Worm (Caenorhabditis elegans) whole organism, mixed stage, embryonic: ENCODE results near the gene C24B9.3.

ENCODE experiments used
- M03D4.4 ChIP-seq: sonication (generic microtip); optimal IDR thresholded peaks from 2 replicates; lab custom pipeline; 2017; ENCODE audit warnings: mild to moderate bottlenecking, missing genetic modification characterization, missing compliant biosample characterization
- bed-3 ChIP-seq: fragments of 200-800 bp; sonication (Bioruptor generic); optimal IDR thresholded peaks from 3 replicates; lab custom pipeline; 2018; ENCODE audit warnings: mild to moderate bottlenecking, missing genetic modification characterization, moderate library complexity, missing compliant biosample characterization
- blmp-1 ChIP-seq: fragments of 150-350 bp; optimal IDR thresholded peaks from 2 replicates; lab custom pipeline; 2014; ENCODE audit warnings: missing biosample characterization, missing genetic modification characterization
- ceh-39 ChIP-seq: fragments of 150-350 bp; optimal IDR thresholded peaks from 2 replicates; lab custom pipeline; 2014; ENCODE audit warnings: missing biosample characterization, missing genetic modification characterization
- ceh-43 ChIP-seq: fragments of 200-800 bp; sonication (Bioruptor generic); optimal IDR thresholded peaks from 2 replicates; lab custom pipeline; 2018; ENCODE audit warnings: mild to moderate bottlenecking, missing genetic modification characterization, moderate library complexity, missing compliant biosample characterization
- ces-1 ChIP-seq: fragments of 150-350 bp; optimal IDR thresholded peaks from 2 replicates; lab custom pipeline; 2014; ENCODE audit warnings: missing biosample characterization, missing genetic modification reagents, missing genetic modification characterization
- cnd-1 ChIP-seq: fragments of 200-800 bp; sonication (Bioruptor generic); optimal IDR thresholded peaks from 2 replicates; lab custom pipeline; 2018; ENCODE audit warnings: mild to moderate bottlenecking, missing genetic modification characterization, missing compliant biosample characterization
- drap-1 ChIP-seq: fragments of 200-800 bp; sonication (Bioruptor generic); optimal IDR thresholded peaks from 3 replicates; lab custom pipeline; 2018; ENCODE audit warnings: mild to moderate bottlenecking, missing genetic modification characterization, missing compliant biosample characterization
- elt-1 ChIP-seq: sonication (generic microtip); optimal IDR thresholded peaks from 2 replicates; lab custom pipeline; 2017; ENCODE audit warnings: missing genetic modification characterization, mild to moderate bottlenecking, missing compliant biosample characterization, antibody characterized with exemption, moderate library complexity, borderline replicate concordance; ENCODE audit not compliant: insufficient read depth
- elt-3 ChIP-seq: fragments of 150-350 bp; optimal IDR thresholded peaks from 2 replicates; lab custom pipeline; 2014; ENCODE audit warnings: missing biosample characterization, missing genetic modification characterization
- flh-1 ChIP-seq: fragments of 200-800 bp; sonication (Bioruptor generic); optimal IDR thresholded peaks from 2 replicates; lab custom pipeline; 2018; ENCODE audit warnings: mild to moderate bottlenecking, missing genetic modification characterization, moderate library complexity, missing compliant biosample characterization
- lin-13 ChIP-seq: fragments of 150-350 bp; optimal IDR thresholded peaks from 2 replicates; lab custom pipeline; 2014; ENCODE audit warnings: missing biosample characterization, missing genetic modification characterization
- lin-32 ChIP-seq: fragments of 200-800 bp; sonication (Bioruptor generic); optimal IDR thresholded peaks from 2 replicates; lab custom pipeline; 2018; ENCODE audit warnings: mild to moderate bottlenecking, missing genetic modification characterization, missing compliant biosample characterization
- lsy-2 ChIP-seq: fragments of 150-350 bp; optimal IDR thresholded peaks from 2 replicates; lab custom pipeline; 2014; ENCODE audit warnings: missing biosample characterization, missing genetic modification characterization
- mab-5 ChIP-seq: fragments of 150-350 bp; optimal IDR thresholded peaks from 2 replicates; lab custom pipeline; 2014; ENCODE audit warnings: missing biosample characterization, missing genetic modification characterization
- mep-1 ChIP-seq: fragments of 150-350 bp; optimal IDR thresholded peaks from 2 replicates; lab custom pipeline; 2017; ENCODE audit warnings: missing biosample characterization, missing genetic modification reagents, missing genetic modification characterization, inconsistent platforms
- mls-2 ChIP-seq: sonication (generic microtip); optimal IDR thresholded peaks from 2 replicates; lab custom pipeline; 2016; ENCODE audit warnings: mild to moderate bottlenecking, missing genetic modification characterization, moderate library complexity, missing compliant biosample characterization
- nhr-12 ChIP-seq: fragments of 150-350 bp; optimal IDR thresholded peaks from 2 replicates; lab custom pipeline; 2014; ENCODE audit warnings: missing biosample characterization, missing genetic modification characterization
- nhr-2 ChIP-seq: fragments of 150-350 bp; optimal IDR thresholded peaks from 2 replicates; lab custom pipeline; 2014; ENCODE audit warnings: missing biosample characterization, missing genetic modification characterization
- nhr-237 ChIP-seq: fragments of 150-350 bp; optimal IDR thresholded peaks from 2 replicates; lab custom pipeline; 2014; ENCODE audit warnings: missing biosample characterization, missing genetic modification characterization
- nhr-28 ChIP-seq: fragments of 150-350 bp; optimal IDR thresholded peaks from 2 replicates; lab custom pipeline; 2014; ENCODE audit warnings: missing biosample characterization, missing genetic modification characterization
- nhr-76 ChIP-seq: sonication (generic microtip); optimal IDR thresholded peaks from 2 replicates; lab custom pipeline; 2017; ENCODE audit warnings: missing biosample characterization, missing genetic modification characterization
- pha-4 ChIP-seq: fragments of 150-350 bp; optimal IDR thresholded peaks from 2 replicates; lab custom pipeline; 2018; ENCODE audit warnings: missing biosample characterization, missing genetic modification reagents, missing genetic modification characterization
- sem-2 ChIP-seq: fragments of 200-800 bp; sonication (Bioruptor generic); optimal IDR thresholded peaks from 2 replicates; lab custom pipeline; 2018; ENCODE audit warnings: mild to moderate bottlenecking, missing genetic modification characterization, missing compliant biosample characterization
- snpc-4 ChIP-seq: fragments of 150-350 bp; optimal IDR thresholded peaks from 2 replicates; lab custom pipeline; 2014; ENCODE audit warnings: missing biosample characterization, missing genetic modification characterization
- sptf-1 ChIP-seq: sonication (generic microtip); optimal IDR thresholded peaks from 2 replicates; lab custom pipeline; 2017; ENCODE audit warnings: mild to moderate bottlenecking, missing genetic modification characterization, moderate library complexity, missing compliant biosample characterization
- tbx-8 ChIP-seq: fragments of 200-800 bp; sonication (Bioruptor generic); optimal IDR thresholded peaks from 2 replicates; lab custom pipeline; 2018; ENCODE audit warnings: mild to moderate bottlenecking, missing genetic modification characterization, moderate library complexity, missing compliant biosample characterization
- unc-120 ChIP-seq: sonication (generic microtip); optimal IDR thresholded peaks from 2 replicates; lab custom pipeline; 2017; ENCODE audit warnings: missing genetic modification characterization, missing compliant biosample characterization; ENCODE audit not compliant: poor library complexity, severe bottlenecking
- unc-39 ChIP-seq: fragments of 150-350 bp; optimal IDR thresholded peaks from 2 replicates; lab custom pipeline; 2014; ENCODE audit warnings: missing biosample characterization, missing genetic modification characterization
- unc-62 ChIP-seq: fragments of 150-350 bp; optimal IDR thresholded peaks from 2 replicates; lab custom pipeline; 2014; ENCODE audit warnings: missing biosample characterization, missing genetic modification reagents, missing genetic modification characterization
- zip-8 ChIP-seq: fragments of 150-350 bp; optimal IDR thresholded peaks from 2 replicates; lab custom pipeline; 2014; ENCODE audit warnings: missing biosample characterization, missing genetic modification characterization
- ztf-11 ChIP-seq: fragments of 150-350 bp; optimal IDR thresholded peaks from 2 replicates; lab custom pipeline; 2014; ENCODE audit warnings: missing biosample characterization, missing genetic modification characterization

C24B9.3 gene

DNA sequence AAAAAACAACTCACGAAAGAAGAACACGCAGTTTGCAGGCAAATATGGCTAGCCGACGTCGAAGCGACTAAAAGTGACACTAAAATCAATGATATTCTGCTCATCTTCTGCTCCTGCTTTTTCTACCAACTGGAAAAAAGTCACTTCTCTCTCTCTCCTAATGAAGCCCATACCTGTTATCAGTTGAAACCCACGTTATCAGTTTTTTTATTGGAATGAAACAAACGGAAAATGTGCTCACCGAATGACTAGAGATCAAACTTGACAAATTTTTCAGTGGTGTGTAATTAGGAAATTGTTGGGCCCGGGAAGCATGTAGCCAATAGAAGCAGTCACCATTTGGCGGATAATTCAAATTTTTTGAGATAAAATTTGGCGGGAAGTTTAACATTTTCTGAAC lies at the start of gene C24B9.3:
C24B9.3 (minus strand) TSS at position 171 of the 400 bp plus-strand sequence.
- no peak for TF ChIP-seq cnd-1
- TF ChIP-seq ces-1: no peak
- no peak for TF ChIP-seq nhr-28 (tag; lab: Kevin White, UChicago)
- TF ChIP-seq unc-39 (tag; lab: Kevin White, UChicago): no peak
- TF ChIP-seq nhr-2 (tag; lab: Kevin White, UChicago): no peak
- no peak for TF ChIP-seq mep-1
- TF ChIP-seq ceh-39 (tag; lab: Kevin White, UChicago): no peak
- TF ChIP-seq zip-8 (tag; lab: Kevin White, UChicago): no peak
- TF ChIP-seq nhr-76: no peak
- no peak for TF ChIP-seq lsy-2
- TF ChIP-seq elt-3 (tag; lab: Kevin White, UChicago): no peak
- TF ChIP-seq unc-120 (tag; lab: Kevin White, UChicago): no peak
- TF ChIP-seq pha-4 (tag; lab: Kevin White, UChicago): no peak
- no peak for TF ChIP-seq sptf-1 (tag; lab: Kevin White, UChicago)
- TF ChIP-seq bed-3: no peak
- TF ChIP-seq mab-5 (tag; lab: Kevin White, UChicago): no peak

- TF ChIP-seq lin-13 (tag; lab: Kevin White, UChicago) (no peak), M03D4.4 (tag; lab: Kevin White, UChicago) (no peak), blmp-1 (no peak), nhr-28 (tag; lab: Kevin White, UChicago) (no peak), nhr-12 (tag; lab: Kevin White, UChicago) (no peak), bed-3 (no peak), ceh-39 (tag; lab: Kevin White, UChicago) (no peak), ces-1 (no peak), mab-5 (tag; lab: Kevin White, UChicago) (no peak), mls-2 (tag; lab: Kevin White, UChicago) (no peak), zip-8 (tag; lab: Kevin White, UChicago) (no peak), drap-1 (GFP tag; lab: Kevin White, UChicago) (no peak)
Observed at ce11 chrV:2759456-2759855, 48.1 kb upstream of the C24B9.3 start, which contains the start of gene srg-58. Gene srg-58, minus strand, starts transcription at chrV:2759556.

DNA sequence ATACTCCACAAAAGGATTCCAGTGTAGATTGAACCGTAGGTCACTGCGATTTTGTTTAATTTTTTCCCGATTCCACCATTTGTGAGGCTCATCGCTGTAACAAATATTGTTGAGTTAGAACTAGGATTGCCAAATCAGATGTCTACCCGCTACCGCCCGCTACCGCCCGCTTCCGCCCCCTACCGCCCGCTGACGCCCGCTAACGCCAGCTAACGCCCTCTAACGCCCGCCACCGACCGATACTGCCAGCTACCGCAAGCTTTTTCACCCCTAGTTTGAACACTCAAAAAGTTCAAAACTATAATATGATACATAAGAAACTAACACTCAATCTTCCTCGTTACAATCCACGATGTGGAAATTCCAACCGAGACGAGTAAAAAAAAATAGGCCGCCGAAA lies 47.0 kb upstream of the C24B9.3 start:
- no peak for TF ChIP-seq nhr-76
- TF ChIP-seq sptf-1 (tag; lab: Kevin White, UChicago): no peak
- no peak for TF ChIP-seq ceh-43 (GFP tag; lab: Kevin White, UChicago)
- no peak for TF ChIP-seq sem-2 (GFP tag; lab: Kevin White, UChicago)
- no peak for TF ChIP-seq ces-1
- TF ChIP-seq nhr-2 (tag; lab: Kevin White, UChicago): no peak
- no peak for TF ChIP-seq lin-13 (tag; lab: Kevin White, UChicago)
- TF ChIP-seq flh-1: no peak
- no peak for TF ChIP-seq mep-1
- no peak for TF ChIP-seq ceh-39 (tag; lab: Kevin White, UChicago)

ce11 chrV:2757226-2757893 lies 46.0 kb upstream of the C24B9.3 start, which contains the start of gene srx-28:
Gene srx-28, minus strand, starts transcription at chrV:2757276.
- TF ChIP-seq lin-32 (GFP tag; lab: Kevin White, UChicago) (no peak), cnd-1 (no peak), nhr-28 (tag; lab: Kevin White, UChicago) (no peak), elt-1 (tag; lab: Kevin White, UChicago) (no peak), nhr-76 (no peak), bed-3 (no peak), lsy-2 (no peak), mls-2 (tag; lab: Kevin White, UChicago) (no peak), nhr-237 (tag; lab: Kevin White, UChicago) (no peak), blmp-1 (no peak), snpc-4 (tag; lab: Kevin White, UChicago) (no peak), M03D4.4 (tag; lab: Kevin White, UChicago) (no peak), unc-120 (tag; lab: Kevin White, UChicago) (no peak), ces-1 (no peak), tbx-8 (GFP tag; lab: Kevin White, UChicago) (no peak), ceh-43 (GFP tag; lab: Kevin White, UChicago) (no peak), sptf-1 (tag; lab: Kevin White, UChicago) (no peak), flh-1 (no peak), nhr-12 (tag; lab: Kevin White, UChicago) (no peak)
- TF ChIP-seq, all 35 proteins: peak for 0

DNA sequence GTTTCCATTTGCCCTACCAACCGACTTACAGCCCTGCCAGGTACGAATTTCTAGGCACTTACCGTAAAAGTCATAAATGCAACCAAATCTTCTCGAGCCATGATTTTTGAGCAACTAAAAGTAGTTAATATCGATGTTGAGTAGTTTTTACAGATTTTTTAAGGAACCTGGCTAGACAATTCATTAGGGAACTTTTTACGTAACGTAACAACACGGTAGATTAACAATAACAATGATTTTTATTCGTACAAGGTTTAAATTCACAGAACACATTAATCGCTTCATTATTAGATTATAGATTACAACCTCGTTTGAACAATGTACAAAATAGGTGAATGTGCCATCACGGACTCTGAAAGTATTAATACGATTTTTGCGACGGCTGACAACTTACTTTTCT lies 41.6 kb upstream of the C24B9.3 start, which contains the start of gene srx-26:
srx-26 (minus strand) TSS at position 101 of the 400 bp plus-strand sequence.
- TF ChIP-seq drap-1 (GFP tag; lab: Kevin White, UChicago) (no peak), bed-3 (no peak), ztf-11 (no peak), sptf-1 (tag; lab: Kevin White, UChicago) (no peak), mls-2 (tag; lab: Kevin White, UChicago) (no peak), flh-1 (no peak), nhr-76 (no peak), unc-62 (GFP tag; lab: Kevin White, UChicago) (no peak), elt-1 (tag; lab: Kevin White, UChicago) (no peak), M03D4.4 (tag; lab: Kevin White, UChicago) (no peak)
